Fruit fly (Drosophila melanogaster): ENCODE measurements around the gene CG31668.

The CG31668 gene

dm6 chr2L:2187411-2187810 lies 18.6 kb downstream of the CG31668 start:
- TF ChIP-seq CG9705 (GFP tag; optimal IDR thresholded peaks at IDR 0.05): no peak
- no peak for TF ChIP-seq GATAd (GFP tag; optimal IDR thresholded peaks at IDR 0.05)
- TF ChIP-seq HLH106 (tag; optimal IDR thresholded peaks at IDR 0.05): no peak
- TF ChIP-seq Dif (GFP tag; optimal IDR thresholded peaks at IDR 0.05; ENCODE audit: partially characterized antibody): no peak
- TF ChIP-seq h (GFP tag; optimal IDR thresholded peaks at IDR 0.05): no peak

dm6 chr2L:2185373-2185772 lies 20.6 kb downstream of the CG31668 start:
- TF ChIP-seq woc (GFP tag; optimal IDR thresholded peaks at IDR 0.05) (no peak), pan (optimal IDR thresholded peaks at IDR 0.05) (no peak), ey (GFP tag; optimal IDR thresholded peaks at IDR 0.05) (no peak), Jra (GFP tag; optimal IDR thresholded peaks at IDR 0.05) (no peak), foxo (GFP tag; optimal IDR thresholded peaks at IDR 0.05) (no peak), Mio (GFP tag; optimal IDR thresholded peaks at IDR 0.05) (no peak), N (GFP tag; optimal IDR thresholded peaks at IDR 0.05) (no peak), Dfd (GFP tag; optimal IDR thresholded peaks at IDR 0.05) (no peak), brk (GFP tag; optimal IDR thresholded peaks at IDR 0.05) (no peak)

dm6 chr2L:2184659-2185058 lies 21.3 kb downstream of the CG31668 start:
- TF ChIP-seq usp (GFP tag; optimal IDR thresholded peaks at IDR 0.05) (no peak), GATAd (GFP tag; optimal IDR thresholded peaks at IDR 0.05) (no peak), Hr83 (GFP tag; optimal IDR thresholded peaks at IDR 0.05; ENCODE audit: poor library complexity, severe bottlenecking) (no peak), br (GFP tag; optimal IDR thresholded peaks at IDR 0.05) (no peak), N (GFP tag; optimal IDR thresholded peaks at IDR 0.05) (no peak), Myc (optimal IDR thresholded peaks at IDR 0.05) (no peak), Abd-B (GFP tag; optimal IDR thresholded peaks at IDR 0.05) (no peak), OdsH (GFP tag; optimal IDR thresholded peaks at IDR 0.05) (no peak), sv (GFP tag; optimal IDR thresholded peaks at IDR 0.05) (no peak), CrebA (GFP tag; optimal IDR thresholded peaks at IDR 0.05; ENCODE audit: borderline replicate concordance) (no peak), brk (GFP tag; optimal IDR thresholded peaks at IDR 0.05) (no peak), dmrt93B (GFP tag; optimal IDR thresholded peaks at IDR 0.05) (no peak), fru (GFP tag; optimal IDR thresholded peaks at IDR 0.05) (peak; percentile 2), h (GFP tag; optimal IDR thresholded peaks at IDR 0.05) (peak; percentile 16), dsf (GFP tag; optimal IDR thresholded peaks at IDR 0.05; ENCODE audit: borderline replicate concordance) (no peak), pan (optimal IDR thresholded peaks at IDR 0.05) (no peak), rgr (GFP tag; optimal IDR thresholded peaks at IDR 0.05) (peak; percentile 16)

- TF ChIP-seq CrebA (GFP tag; optimal IDR thresholded peaks at IDR 0.05; ENCODE audit: borderline replicate concordance) (no peak), tai (GFP tag; optimal IDR thresholded peaks at IDR 0.05) (no peak), br (GFP tag; optimal IDR thresholded peaks at IDR 0.05) (no peak), Dif (GFP tag; optimal IDR thresholded peaks at IDR 0.05; ENCODE audit: partially characterized antibody) (no peak), Sp1 (GFP tag; optimal IDR thresholded peaks at IDR 0.05) (no peak), Rel (GFP tag; optimal IDR thresholded peaks at IDR 0.05) (no peak), Rel (tag; optimal IDR thresholded peaks at IDR 0.05) (no peak), HLH106 (tag; optimal IDR thresholded peaks at IDR 0.05) (no peak), Hr83 (GFP tag; optimal IDR thresholded peaks at IDR 0.05; ENCODE audit: poor library complexity, severe bottlenecking) (no peak)
Observed at dm6 chr2L:2184129-2184528, 21.8 kb downstream of the CG31668 start.

- TF ChIP-seq brk (GFP tag; optimal IDR thresholded peaks at IDR 0.05): no peak
- no peak for TF ChIP-seq rgr (GFP tag; optimal IDR thresholded peaks at IDR 0.05)
- TF ChIP-seq psq (GFP tag; optimal IDR thresholded peaks at IDR 0.05): no peak
- TF ChIP-seq Jra (GFP tag; optimal IDR thresholded peaks at IDR 0.05): no peak
- no peak for TF ChIP-seq CG9705 (GFP tag; optimal IDR thresholded peaks at IDR 0.05)
- no peak for TF ChIP-seq CG32264 (GFP tag; optimal IDR thresholded peaks at IDR 0.05)
- no peak for TF ChIP-seq dsf (GFP tag; optimal IDR thresholded peaks at IDR 0.05; ENCODE audit: borderline replicate concordance)
- no peak for TF ChIP-seq lola (GFP tag; optimal IDR thresholded peaks at IDR 0.05)
- no peak for TF ChIP-seq CrebA (GFP tag; optimal IDR thresholded peaks at IDR 0.05; ENCODE audit: borderline replicate concordance)
- TF ChIP-seq sage (GFP tag; optimal IDR thresholded peaks at IDR 0.05): no peak
- TF ChIP-seq GATAd (GFP tag; optimal IDR thresholded peaks at IDR 0.05): no peak
- no peak for TF ChIP-seq jim (GFP tag; optimal IDR thresholded peaks at IDR 0.05)
- TF ChIP-seq Rel (GFP tag; optimal IDR thresholded peaks at IDR 0.05): no peak
- no peak for TF ChIP-seq Rel (tag; optimal IDR thresholded peaks at IDR 0.05)
- no peak for TF ChIP-seq Hnf4 (GFP tag; optimal IDR thresholded peaks at IDR 0.05)
- TF ChIP-seq Hr83 (GFP tag; optimal IDR thresholded peaks at IDR 0.05; ENCODE audit: poor library complexity, severe bottlenecking): no peak
- TF ChIP-seq dl (GFP tag; optimal IDR thresholded peaks at IDR 0.05; ENCODE audit: insufficient read depth in 1 of 2, partially characterized antibody in 2 of 2): no peak
- TF ChIP-seq Vsx2 (GFP tag; optimal IDR thresholded peaks at IDR 0.05; ENCODE audit: partially characterized antibody): no peak
- TF ChIP-seq h (GFP tag; optimal IDR thresholded peaks at IDR 0.05): no peak
- no peak for TF ChIP-seq woc (GFP tag; optimal IDR thresholded peaks at IDR 0.05)
Observed at dm6 chr2L:2182735-2183340, 23.1 kb downstream of the CG31668 start.

Measured in whole organism, wandering third instar larva.